Fruit fly (Drosophila melanogaster): ENCODE measurements around the gene mtrm.

Gene mtrm

dm6 chr3L:8457866-8458766, 45.3 kb downstream of the mtrm start (continued):
- TF ChIP-seq CG6813 (GFP tag; optimal IDR thresholded peaks at IDR 0.05), result peak; percentile 96
- peak; percentile 71 for TF ChIP-seq Elba2 (GFP tag; optimal IDR thresholded peaks at IDR 0.05)
- TF ChIP-seq stwl (tag; optimal IDR thresholded peaks at IDR 0.05), result peak; percentile 82
- peak; percentile 98 for TF ChIP-seq ken (GFP tag; IDR thresholded peaks at IDR 0.05)
- peak; percentile 97 for TF ChIP-seq caup (GFP tag; optimal IDR thresholded peaks at IDR 0.05; ENCODE audit: severe bottlenecking)
- TF ChIP-seq CG2889 (GFP tag; IDR thresholded peaks at IDR 0.05), result peak; percentile 95
- TF ChIP-seq lilli (GFP tag; optimal IDR thresholded peaks at IDR 0.05), result peak; percentile 98
- peak; percentile 99 for TF ChIP-seq CoRest (tag; optimal IDR thresholded peaks at IDR 0.05)
- peak; percentile 96 for TF ChIP-seq CG4854 (GFP tag; optimal IDR thresholded peaks at IDR 0.05)
- TF ChIP-seq HLH4C (GFP tag; IDR thresholded peaks at IDR 0.05; ENCODE audit: partially characterized antibody), result no peak
- TF ChIP-seq CG7556 (GFP tag; optimal IDR thresholded peaks at IDR 0.05), result peak; percentile 99
- TF ChIP-seq Spps (tag; optimal IDR thresholded peaks at IDR 0.05), result peak; percentile 99
- TF ChIP-seq CG2116 (GFP tag; optimal IDR thresholded peaks at IDR 0.05), result peak; percentile 88
- TF ChIP-seq scrt (GFP tag; optimal IDR thresholded peaks at IDR 0.05), result peak; percentile 96
- TF ChIP-seq CG3838 (GFP tag; optimal IDR thresholded peaks at IDR 0.05), result peak; percentile 96
- TF ChIP-seq wek (GFP tag; optimal IDR thresholded peaks at IDR 0.05), result peak; percentile 86
- peak; percentile 94; the same call in 1 of the 2 replicates for TF ChIP-seq Gsc (GFP tag; IDR thresholded peaks at IDR 0.05)
- TF ChIP-seq bbx (GFP tag; IDR thresholded peaks at IDR 0.05; ENCODE audit: partially characterized antibody), result peak; percentile 51
- TF ChIP-seq CG9727 (GFP tag; optimal IDR thresholded peaks at IDR 0.05), result peak; percentile 99
- TF ChIP-seq Sin3A (optimal IDR thresholded peaks at IDR 0.05), result no peak
- TF ChIP-seq Nf-YA (GFP tag; IDR thresholded peaks at IDR 0.05), result peak; percentile 97
- TF ChIP-seq stc (GFP tag; IDR thresholded peaks at IDR 0.05), result peak; percentile 99
- peak; percentile 97 for TF ChIP-seq jumu (GFP tag; optimal IDR thresholded peaks at IDR 0.05)
- peak; percentile 17 for TF ChIP-seq CG15479 (GFP tag; optimal IDR thresholded peaks at IDR 0.05)
- TF ChIP-seq CG2202 (tag; optimal IDR thresholded peaks at IDR 0.05), result peak; percentile 99
- TF ChIP-seq Meics (GFP tag; optimal IDR thresholded peaks at IDR 0.05), result peak; percentile 97
- peak; percentile 99 for TF ChIP-seq ATbp (GFP tag; optimal IDR thresholded peaks at IDR 0.05)
- peak; percentile 39; the same call in 1 of the 2 replicates for TF ChIP-seq Bgb (GFP tag; IDR thresholded peaks at IDR 0.05; ENCODE audit: partially characterized antibody)
- TF ChIP-seq Bdp1 (GFP tag; optimal IDR thresholded peaks at IDR 0.05), result peak; percentile 92
- TF ChIP-seq CG32772 (GFP tag; IDR thresholded peaks at IDR 0.05), result peak; percentile 98
- TF ChIP-seq Hr3 (GFP tag; optimal IDR thresholded peaks at IDR 0.05), result peak; percentile 98
- TF ChIP-seq CG34376 (GFP tag; optimal IDR thresholded peaks at IDR 0.05), result peak; percentile 86
- TF ChIP-seq CG6854 (GFP tag; optimal IDR thresholded peaks at IDR 0.05), result peak; percentile 97
- TF ChIP-seq CG6654 (GFP tag; optimal IDR thresholded peaks at IDR 0.05), result peak; percentile 92
- peak; percentile 99 for TF ChIP-seq CG15269 (tag; optimal IDR thresholded peaks at IDR 0.05)
- peak; percentile 95 for TF ChIP-seq Antp (GFP tag; optimal IDR thresholded peaks at IDR 0.05)
- no peak for TF ChIP-seq br (optimal IDR thresholded peaks at IDR 0.05)
- peak; percentile 98 for TF ChIP-seq CG11504 (tag; optimal IDR thresholded peaks at IDR 0.05)
- peak; percentile 99 for TF ChIP-seq CG2712 (tag; optimal IDR thresholded peaks at IDR 0.05)
- TF ChIP-seq Mrtf (GFP tag; IDR thresholded peaks at IDR 0.05), result peak; percentile 96
- TF ChIP-seq Hr39 (optimal IDR thresholded peaks at IDR 0.05), result no peak
- TF ChIP-seq sqz (GFP tag; optimal IDR thresholded peaks at IDR 0.05), result peak; percentile 96
- TF ChIP-seq CG13424 (tag; optimal IDR thresholded peaks at IDR 0.05), result peak; percentile 99
- TF ChIP-seq HLH54F (GFP tag; optimal IDR thresholded peaks at IDR 0.05), result peak; percentile 95
- peak; percentile 99 for TF ChIP-seq CG10979 (tag; optimal IDR thresholded peaks at IDR 0.05)
- peak; percentile 96 for TF ChIP-seq CG31388 (GFP tag; optimal IDR thresholded peaks at IDR 0.05)
- TF ChIP-seq CG9932 (GFP tag; IDR thresholded peaks at IDR 0.05), result peak; percentile 96
- TF ChIP-seq z (GFP tag; IDR thresholded peaks at IDR 0.05), result peak; percentile 88
- peak; percentile 97 for TF ChIP-seq CG17385 (GFP tag; optimal IDR thresholded peaks at IDR 0.05)
